Worm (Caenorhabditis elegans) whole organism, late embryonic: ENCODE data around the gene srz-94.

ENCODE experiments used
- C08G9.2 ChIP-seq: sonication (generic microtip); optimal IDR thresholded peaks from 2 replicates; lab custom pipeline; 2016; ENCODE audit warnings: mild to moderate bottlenecking, missing genetic modification characterization, moderate library complexity, missing compliant biosample characterization
- C38D4.7 ChIP-seq: fragments of 200-800 bp; sonication (Bioruptor generic); optimal IDR thresholded peaks from 2 replicates; lab custom pipeline; 2018; ENCODE audit warnings: mild to moderate bottlenecking, missing genetic modification characterization, moderate library complexity, missing compliant biosample characterization
- T23F11.4 ChIP-seq: fragments of 200-800 bp; sonication (Bioruptor generic); optimal IDR thresholded peaks from 2 replicates; lab custom pipeline; 2018; ENCODE audit warnings: mild to moderate bottlenecking, missing genetic modification characterization, missing compliant biosample characterization
- ahr-1 ChIP-seq: sonication (generic microtip); optimal IDR thresholded peaks from 2 replicates; lab custom pipeline; 2016; ENCODE audit warnings: missing genetic modification characterization, missing compliant biosample characterization
- ceh-14 ChIP-seq: sonication (generic microtip); optimal IDR thresholded peaks from 2 replicates; lab custom pipeline; 2016; ENCODE audit warnings: missing genotype, missing genetic modification characterization, missing compliant biosample characterization
- ceh-18 ChIP-seq: sonication (generic microtip); optimal IDR thresholded peaks from 2 replicates; lab custom pipeline; 2016; ENCODE audit warnings: missing genetic modification characterization, missing compliant biosample characterization
- ceh-22 ChIP-seq: sonication (generic microtip); optimal IDR thresholded peaks from 2 replicates; lab custom pipeline; 2017; ENCODE audit warnings: missing biosample characterization, missing genetic modification characterization
- ceh-48 ChIP-seq: sonication (generic microtip); optimal IDR thresholded peaks from 2 replicates; lab custom pipeline; 2016; ENCODE audit warnings: missing genetic modification characterization, inconsistent platforms, missing compliant biosample characterization
- ceh-6 ChIP-seq: fragments of 200-800 bp; sonication (Bioruptor generic); optimal IDR thresholded peaks from 2 replicates; lab custom pipeline; 2018; ENCODE audit warnings: mild to moderate bottlenecking, missing genetic modification characterization, missing compliant biosample characterization
- ceh-9 ChIP-seq: sonication (generic microtip); optimal IDR thresholded peaks from 2 replicates; lab custom pipeline; 2016; ENCODE audit warnings: mild to moderate bottlenecking, missing genetic modification characterization, inconsistent platforms, missing compliant biosample characterization
- che-1 ChIP-seq: sonication (generic microtip); optimal IDR thresholded peaks from 2 replicates; lab custom pipeline; 2016; ENCODE audit warnings: mild to moderate bottlenecking, missing genetic modification characterization, missing compliant biosample characterization
- dmd-4 ChIP-seq: sonication (generic microtip); optimal IDR thresholded peaks from 2 replicates; lab custom pipeline; 2016; ENCODE audit warnings: borderline replicate concordance, missing genetic modification characterization, missing compliant biosample characterization
- elt-2 ChIP-seq: sonication (generic microtip); optimal IDR thresholded peaks from 2 replicates; lab custom pipeline; 2016; ENCODE audit warnings: missing genetic modification reagents, missing genetic modification characterization, missing compliant biosample characterization
- elt-4 ChIP-seq: sonication (generic microtip); optimal IDR thresholded peaks from 2 replicates; lab custom pipeline; 2016; ENCODE audit warnings: missing genetic modification characterization, missing compliant biosample characterization
- eyg-1 ChIP-seq: sonication (generic microtip); optimal IDR thresholded peaks from 2 replicates; lab custom pipeline; 2016; ENCODE audit warnings: missing genotype, missing genetic modification characterization, missing compliant biosample characterization
- fkh-6 ChIP-seq: sonication (generic microtip); optimal IDR thresholded peaks from 2 replicates; lab custom pipeline; 2016; ENCODE audit warnings: missing genetic modification characterization, missing compliant biosample characterization
- gmeb-2 ChIP-seq: sonication (generic microtip); optimal IDR thresholded peaks from 2 replicates; lab custom pipeline; 2016; ENCODE audit warnings: missing genetic modification characterization, inconsistent platforms, missing compliant biosample characterization
- hlh-15 ChIP-seq: sonication (generic microtip); optimal IDR thresholded peaks from 2 replicates; lab custom pipeline; 2016; ENCODE audit warnings: missing genetic modification characterization, missing compliant biosample characterization
- hlh-30 ChIP-seq: sonication (generic microtip); optimal IDR thresholded peaks from 2 replicates; lab custom pipeline; 2017; ENCODE audit warnings: antibody characterized with exemption, missing genetic modification characterization, missing compliant biosample characterization; ENCODE audit not compliant: insufficient read depth
- hlh-6 ChIP-seq: sonication (generic microtip); optimal IDR thresholded peaks from 2 replicates; lab custom pipeline; 2016; ENCODE audit warnings: missing genotype, missing genetic modification characterization, missing compliant biosample characterization
- hlh-8 ChIP-seq: sonication (generic microtip); optimal IDR thresholded peaks from 2 replicates; lab custom pipeline; 2016; ENCODE audit warnings: missing genotype, missing genetic modification characterization, missing compliant biosample characterization
- lim-6 ChIP-seq: sonication (generic microtip); optimal IDR thresholded peaks from 2 replicates; lab custom pipeline; 2016; ENCODE audit warnings: missing genetic modification characterization, missing compliant biosample characterization
- lin-11 ChIP-seq: fragments of 200-800 bp; sonication (Bioruptor generic); optimal IDR thresholded peaks from 2 replicates; lab custom pipeline; 2018; ENCODE audit warnings: mild to moderate bottlenecking, missing genetic modification characterization, missing compliant biosample characterization
- mec-3 ChIP-seq: sonication (generic microtip); optimal IDR thresholded peaks from 2 replicates; lab custom pipeline; 2016; ENCODE audit warnings: borderline replicate concordance, missing genetic modification characterization, missing compliant biosample characterization
- nhr-11 ChIP-seq: fragments of 150-350 bp; optimal IDR thresholded peaks from 2 replicates; lab custom pipeline; 2014; ENCODE audit warnings: missing biosample characterization, missing genetic modification characterization
- npax-4 ChIP-seq: sonication (generic microtip); optimal IDR thresholded peaks from 2 replicates; lab custom pipeline; 2016; ENCODE audit warnings: missing genetic modification characterization, missing compliant biosample characterization
- pag-3 ChIP-seq: sonication (generic microtip); optimal IDR thresholded peaks from 2 replicates; lab custom pipeline; 2016; ENCODE audit warnings: missing compliant biosample characterization, missing genetic modification characterization, borderline replicate concordance
- pat-9 ChIP-seq: fragments of 200-800 bp; sonication (Bioruptor generic); optimal IDR thresholded peaks from 2 replicates; lab custom pipeline; 2018; ENCODE audit warnings: mild to moderate bottlenecking, missing genetic modification characterization, moderate library complexity, missing compliant biosample characterization
- pax-1 ChIP-seq: fragments of 150-350 bp; optimal IDR thresholded peaks from 2 replicates; lab custom pipeline; 2014; ENCODE audit warnings: missing biosample characterization, missing genetic modification characterization
- pha-4 ChIP-seq: fragments of 150-350 bp; optimal IDR thresholded peaks from 2 replicates; lab custom pipeline; 2018; ENCODE audit warnings: missing biosample characterization, missing genetic modification reagents, missing genetic modification characterization
- ref-2 ChIP-seq: sonication (generic microtip); optimal IDR thresholded peaks from 2 replicates; lab custom pipeline; 2016; ENCODE audit warnings: missing genetic modification characterization, missing compliant biosample characterization
- sdc-2 ChIP-seq: sonication (generic microtip); optimal IDR thresholded peaks from 2 replicates; lab custom pipeline; 2016; ENCODE audit warnings: missing genotype, missing genetic modification characterization, missing compliant biosample characterization
- sox-2 ChIP-seq: fragments of 200-800 bp; sonication (Bioruptor generic); IDR thresholded peaks from 2 replicates; pipeline ENCODE4 v1.3.6; 2022; ENCODE audit warnings: missing genetic modification reagents, missing genetic modification characterization, missing compliant biosample characterization
- sox-4 ChIP-seq: sonication (generic microtip); optimal IDR thresholded peaks from 2 replicates; lab custom pipeline; 2017; ENCODE audit warnings: mild to moderate bottlenecking, missing genetic modification characterization, inconsistent platforms, missing compliant biosample characterization
- syd-9 ChIP-seq: sonication (generic microtip); optimal IDR thresholded peaks from 2 replicates; lab custom pipeline; 2016; ENCODE audit warnings: mild to moderate bottlenecking, missing genetic modification characterization, moderate library complexity, missing compliant biosample characterization
- tbx-2 ChIP-seq: sonication (generic microtip); optimal IDR thresholded peaks from 2 replicates; lab custom pipeline; 2016; ENCODE audit warnings: missing genetic modification characterization, missing compliant biosample characterization
- unc-3 ChIP-seq, 2 experiments: fragments of 200-800 bp in 1 of 2; sonication (Bioruptor generic) in 1 of 2; sonication (generic microtip) in 1 of 2; conservative IDR thresholded peaks in 1 of 2; optimal IDR thresholded peaks in 1 of 2; 2 replicates each; pipeline versions ENCODE4 v1.3.6 to Lab custom; 2016 to 2022; ENCODE audit warnings: missing compliant biosample characterization in 2 of 2, missing genetic modification characterization in 2 of 2, missing genetic modification reagents in 1 of 2
- unc-42 ChIP-seq: sonication (generic microtip); optimal IDR thresholded peaks from 2 replicates; lab custom pipeline; 2016; ENCODE audit warnings: missing genotype, missing genetic modification characterization, missing compliant biosample characterization
- unc-86 ChIP-seq: sonication (generic microtip); optimal IDR thresholded peaks from 2 replicates; lab custom pipeline; 2016; ENCODE audit warnings: missing genetic modification characterization, missing compliant biosample characterization
- zip-5 ChIP-seq: sonication (generic microtip); optimal IDR thresholded peaks from 2 replicates; lab custom pipeline; 2016; ENCODE audit warnings: missing genetic modification characterization, missing compliant biosample characterization
- ztf-16 ChIP-seq: sonication (generic microtip); optimal IDR thresholded peaks from 2 replicates; lab custom pipeline; 2017; ENCODE audit warnings: missing genetic modification characterization, missing compliant biosample characterization

Gene srz-94

DNA sequence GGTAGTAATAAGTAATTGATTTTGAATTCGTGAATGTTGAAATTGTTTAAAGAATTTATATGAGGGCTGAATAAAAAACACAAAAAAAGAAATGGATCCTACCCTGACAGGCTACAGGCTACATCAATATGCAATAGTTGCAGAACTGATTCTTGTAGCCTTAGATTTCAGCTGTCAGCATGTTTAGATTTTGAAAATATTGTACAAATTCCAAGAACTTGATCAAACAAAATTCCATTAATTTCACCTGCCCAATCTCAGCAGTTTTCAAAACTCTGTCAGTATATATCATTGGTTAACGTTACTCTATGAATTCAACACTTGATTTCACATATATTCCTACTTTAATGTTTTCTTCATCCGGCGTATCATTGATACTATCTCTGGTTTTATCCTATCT lies 5.3 kb downstream of the srz-94 start:
- TF ChIP-seq pag-3 (no peak), pax-1 (tag; lab: Kevin White, UChicago) (no peak), dmd-4 (tag; lab: Kevin White, UChicago) (no peak), unc-3 (GFP tag; conservative IDR thresholded peaks at IDR 0.05; lab: Robert Waterston, UW) (no peak), unc-3 (tag; optimal IDR thresholded peaks at IDR 0.05; lab: Kevin White, UChicago) (no peak), sox-2 (GFP tag; lab: Robert Waterston, UW) (no peak), ceh-48 (tag; lab: Kevin White, UChicago) (no peak), mec-3 (tag; lab: Kevin White, UChicago) (no peak), fkh-6 (tag; lab: Kevin White, UChicago) (no peak), sox-4 (no peak), ref-2 (tag; lab: Kevin White, UChicago) (no peak), npax-4 (tag; lab: Kevin White, UChicago) (no peak), hlh-30 (tag; lab: Kevin White, UChicago) (no peak), unc-42 (tag; lab: Kevin White, UChicago) (no peak), ztf-16 (no peak), tbx-2 (tag; lab: Kevin White, UChicago) (no peak), syd-9 (tag; lab: Kevin White, UChicago) (no peak), pat-9 (tag; lab: Kevin White, UChicago) (no peak), lim-6 (tag; lab: Kevin White, UChicago) (no peak), nhr-11 (tag; lab: Kevin White, UChicago) (no peak), ceh-18 (no peak)

DNA sequence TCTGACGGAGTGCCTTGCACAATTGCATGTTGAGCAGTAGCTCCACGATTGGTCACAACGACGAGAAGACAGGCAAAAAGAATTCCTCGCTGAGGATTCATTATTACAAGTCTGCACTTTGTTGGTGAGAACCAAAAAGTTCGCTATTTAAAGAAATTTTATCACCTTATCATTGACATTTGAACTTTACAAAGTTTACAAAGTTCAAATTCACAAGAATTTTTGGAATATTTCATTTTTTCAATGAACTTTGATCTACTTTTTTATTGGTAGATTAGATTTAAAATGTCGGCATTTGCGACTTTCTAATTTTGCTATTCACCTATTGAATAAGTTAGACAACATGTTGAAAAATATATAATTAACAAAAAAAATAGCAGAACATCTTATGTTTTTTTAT lies 9.5 kb downstream of the srz-94 start, which contains the start of gene F49H6.15:
TSS of gene F49H6.15 (minus strand) at position 101 of the 400 bp plus-strand sequence.
- no peak for TF ChIP-seq lin-11 (tag; lab: Kevin White, UChicago)
- TF ChIP-seq ztf-16 = no peak
- no peak for TF ChIP-seq eyg-1
- no peak for TF ChIP-seq gmeb-2 (tag; lab: Kevin White, UChicago)
- no peak for TF ChIP-seq ahr-1 (tag; lab: Kevin White, UChicago)
- no peak for TF ChIP-seq che-1 (tag; lab: Kevin White, UChicago)
- TF ChIP-seq unc-86 (tag; lab: Kevin White, UChicago) = no peak
- TF ChIP-seq hlh-30 (tag; lab: Kevin White, UChicago) = no peak
- no peak for TF ChIP-seq hlh-15 (tag; lab: Kevin White, UChicago)
- no peak for TF ChIP-seq zip-5 (tag; lab: Kevin White, UChicago)
- TF ChIP-seq C08G9.2 (tag; lab: Kevin White, UChicago) = no peak
- no peak for TF ChIP-seq elt-2 (tag; lab: Kevin White, UChicago)
- TF ChIP-seq elt-4 (tag; lab: Kevin White, UChicago) = no peak

DNA sequence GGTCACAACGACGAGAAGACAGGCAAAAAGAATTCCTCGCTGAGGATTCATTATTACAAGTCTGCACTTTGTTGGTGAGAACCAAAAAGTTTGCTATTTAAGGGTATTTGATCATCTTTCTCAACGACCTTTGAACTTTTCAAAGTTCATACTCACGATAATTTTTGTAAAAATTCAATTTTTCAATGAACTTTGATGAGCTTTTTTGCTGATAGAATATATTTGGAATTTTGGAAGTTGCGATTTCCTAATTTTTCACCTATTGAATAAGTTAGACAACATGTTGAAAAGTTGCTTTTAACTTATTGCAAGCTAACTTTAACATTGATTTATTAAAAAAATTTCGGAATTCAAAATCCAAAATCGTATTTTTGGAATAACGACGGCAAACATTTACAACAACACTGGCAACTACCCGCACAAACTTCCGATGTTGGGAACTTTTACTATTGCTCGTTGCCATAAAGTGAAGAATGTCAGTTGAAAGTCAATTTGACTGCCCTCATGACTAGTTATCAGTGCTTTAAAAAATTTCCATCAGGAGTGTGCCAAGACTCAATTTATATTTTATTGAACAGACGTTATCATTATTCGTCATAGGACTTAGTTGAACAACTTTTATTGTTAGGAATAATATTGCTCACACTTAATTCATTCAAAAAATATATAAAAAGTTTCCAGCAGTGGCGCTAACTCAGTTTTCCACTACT lies 13.0 kb downstream of the srz-94 start, which contains the start of the genes F49H6.8 and F49H6.5:
TSS of gene F49H6.8 (minus strand) at position 51 of the 710 bp plus-strand sequence.
TSS of gene F49H6.5 (plus strand) at position 629 of the 710 bp plus-strand sequence.
- TF ChIP-seq T23F11.4 (GFP tag; lab: Kevin White, UChicago) (no peak), ceh-6 (no peak), hlh-6 (tag; lab: Kevin White, UChicago) (no peak), ceh-9 (tag; lab: Kevin White, UChicago) (no peak), dmd-4 (tag; lab: Kevin White, UChicago) (no peak), pha-4 (tag; lab: Kevin White, UChicago) (no peak), eyg-1 (no peak), ceh-14 (no peak), ceh-22 (tag; lab: Kevin White, UChicago) (no peak), ztf-16 (no peak), C38D4.7 (GFP tag; lab: Kevin White, UChicago) (no peak), sdc-2 (tag; lab: Kevin White, UChicago) (no peak), hlh-8 (tag; lab: Kevin White, UChicago) (no peak)
- TF ChIP-seq, all 69 proteins: peak for 0
